Fruit fly (Drosophila melanogaster) whole organism, pupa: ENCODE measurements around the gene GAPcenA.

Experiments used
- CG10348 ChIP-seq: fragments of 200-800 bp; sonication (Bioruptor generic); IDR thresholded peaks from 2 replicates; pipeline ENCODE4 v1.3.6; 2022; ENCODE audit warnings: missing biosample characterization, missing genetic modification characterization
- CG12605 ChIP-seq: fragments of 200-800 bp; sonication (Bioruptor generic); IDR thresholded peaks from 2 replicates; pipeline ENCODE4 v1.3.6; 2022; ENCODE audit warnings: missing biosample characterization, missing genetic modification characterization
- CG13204 ChIP-seq: fragments of 200-800 bp; sonication (Bioruptor generic); optimal IDR thresholded peaks from 2 replicates; lab custom pipeline; 2018; ENCODE audit warnings: missing biosample characterization, mild to moderate bottlenecking, missing genetic modification characterization, moderate library complexity
- CG14655 ChIP-seq: fragments of 200-800 bp; sonication (Bioruptor generic); optimal IDR thresholded peaks from 3 replicates; lab custom pipeline; 2017; ENCODE audit warnings: mild to moderate bottlenecking, missing biosample characterization, missing genetic modification reagents, missing genetic modification characterization
- CG15710 ChIP-seq: fragments of 200-800 bp; sonication (Bioruptor generic); optimal IDR thresholded peaks from 2 replicates; lab custom pipeline; 2018; ENCODE audit warnings: missing biosample characterization, mild to moderate bottlenecking, missing genetic modification characterization, moderate library complexity
- CG17806 ChIP-seq: fragments of 200-800 bp; sonication (Bioruptor generic); optimal IDR thresholded peaks from 2 replicates; lab custom pipeline; 2018; ENCODE audit warnings: missing biosample characterization, mild to moderate bottlenecking, missing genetic modification characterization, moderate library complexity
- CG32121 ChIP-seq: fragments of 200-800 bp; sonication (Bioruptor generic); IDR thresholded peaks from 2 replicates; pipeline ENCODE4 v1.3.6; 2022; ENCODE audit warnings: missing biosample characterization, missing genetic modification characterization
- CG34367 ChIP-seq: fragments of 200-800 bp; sonication (Bioruptor generic); optimal IDR thresholded peaks from 2 replicates; lab custom pipeline; 2018; ENCODE audit warnings: missing biosample characterization, mild to moderate bottlenecking, missing genetic modification characterization
- CG4496 ChIP-seq: fragments of 200-800 bp; sonication (Bioruptor generic); IDR thresholded peaks from 3 replicates; pipeline ENCODE4 v1.3.6; 2022; ENCODE audit warnings: missing biosample characterization, missing genetic modification characterization
- CG8159 ChIP-seq: fragments of 200-800 bp; sonication (Bioruptor generic); optimal IDR thresholded peaks from 3 replicates; lab custom pipeline; 2018; ENCODE audit warnings: missing biosample characterization, mild to moderate bottlenecking, missing genetic modification characterization, moderate library complexity
- CG8301 ChIP-seq: fragments of 200-800 bp; sonication (Bioruptor generic); optimal IDR thresholded peaks from 2 replicates; lab custom pipeline; 2018; ENCODE audit warnings: missing biosample characterization, mild to moderate bottlenecking, missing genetic modification characterization
- CG9948 ChIP-seq: fragments of 200-800 bp; sonication (Bioruptor generic); optimal IDR thresholded peaks from 2 replicates; lab custom pipeline; 2018; ENCODE audit warnings: missing biosample characterization, mild to moderate bottlenecking, missing genetic modification characterization, moderate library complexity
- D1 ChIP-seq: fragments of 200-800 bp; sonication (Bioruptor generic); optimal IDR thresholded peaks from 2 replicates; lab custom pipeline; 2018; ENCODE audit warnings: missing biosample characterization, mild to moderate bottlenecking, missing genetic modification characterization, moderate library complexity
- EcR ChIP-seq: fragments of 200-800 bp; sonication (Bioruptor generic); optimal IDR thresholded peaks from 3 replicates; lab custom pipeline; 2019; ENCODE audit warnings: missing biosample characterization, missing genetic modification characterization, mild to moderate bottlenecking, moderate library complexity, missing genetic modification reagents
- Ets98B ChIP-seq: fragments of 200-800 bp; sonication (Bioruptor generic); IDR thresholded peaks from 2 replicates; pipeline ENCODE4 v1.3.6; 2022; ENCODE audit warnings: missing biosample characterization, missing genetic modification characterization
- Pif1A ChIP-seq: fragments of 200-800 bp; sonication (Bioruptor generic); optimal IDR thresholded peaks from 3 replicates; lab custom pipeline; 2016; ENCODE audit warnings: missing biosample characterization, missing genetic modification characterization
- Pif1B ChIP-seq: fragments of 200-800 bp; sonication (Bioruptor generic); optimal IDR thresholded peaks from 3 replicates; lab custom pipeline; 2016; ENCODE audit warnings: missing biosample characterization, missing genetic modification characterization
- Snoo ChIP-seq: fragments of 200-800 bp; sonication (Bioruptor generic); optimal IDR thresholded peaks from 3 replicates; lab custom pipeline; 2017; ENCODE audit warnings: missing biosample characterization, mild to moderate bottlenecking, missing genetic modification characterization, inconsistent platforms
- fd96Ca ChIP-seq: fragments of 200-800 bp; sonication (Bioruptor generic); IDR thresholded peaks from 3 replicates; pipeline ENCODE4 v1.3.6; 2022; ENCODE audit warnings: missing biosample characterization, missing genetic modification characterization
- gl ChIP-seq: fragments of 200-800 bp; sonication (Bioruptor generic); optimal IDR thresholded peaks from 2 replicates; lab custom pipeline; 2018; ENCODE audit warnings: missing biosample characterization, mild to moderate bottlenecking, missing genetic modification characterization
- rn ChIP-seq: fragments of 200-800 bp; sonication (Bioruptor generic); IDR thresholded peaks from 2 replicates; pipeline ENCODE4 v1.3.6; 2022; ENCODE audit warnings: missing biosample characterization, missing genetic modification characterization

The GAPcenA gene

DNA sequence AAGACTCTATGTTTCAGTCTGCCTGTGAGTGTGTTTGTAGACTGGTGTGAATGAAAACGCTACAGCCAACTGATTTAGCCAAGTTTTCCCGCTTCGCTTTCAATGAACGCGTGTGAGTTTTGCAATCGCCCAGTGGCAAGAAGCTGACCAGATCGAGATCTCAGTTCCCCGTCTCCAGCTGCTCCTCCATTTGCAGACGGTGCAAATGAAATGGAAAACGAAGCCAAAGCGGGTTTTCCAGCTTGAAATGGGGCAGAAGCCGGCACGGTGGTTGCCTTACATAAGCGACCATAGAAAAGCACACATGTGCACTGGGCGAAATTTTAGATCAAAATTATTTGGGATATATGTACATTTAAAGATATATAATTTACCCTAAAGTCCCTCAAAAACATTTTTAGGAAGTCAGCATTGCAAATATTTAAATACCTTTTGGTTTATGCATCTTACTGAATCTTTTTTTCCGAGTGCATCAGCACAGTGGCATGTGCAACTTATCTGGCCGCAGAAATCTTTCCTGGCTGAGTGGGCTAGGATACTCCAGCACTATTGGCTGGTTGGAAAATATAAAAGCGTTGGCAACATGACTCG lies 27.4 kb upstream of the GAPcenA start, which contains the start of gene CG43059:
Gene CG43059, minus strand, starts transcription at position 51 of the 591 bp plus-strand sequence.
- TF ChIP-seq CG9948 (tag; lab: Kevin White, UChicago) (no peak), CG4496 (GFP tag; lab: Robert Waterston, UW) (peak; percentile 91), CG34367 (tag; lab: Kevin White, UChicago) (no peak), EcR (GFP tag; lab: Kevin White, UChicago) (no peak), CG8159 (no peak), CG10348 (GFP tag; lab: Robert Waterston, UW) (peak; percentile 56; the same call in 1 of the 2 replicates), CG17806 (tag; lab: Kevin White, UChicago) (no peak), CG15710 (tag; lab: Kevin White, UChicago) (no peak), D1 (tag; lab: Kevin White, UChicago) (no peak), gl (tag; lab: Kevin White, UChicago) (no peak), CG12605 (GFP tag; lab: Robert Waterston, UW) (peak; percentile 82), fd96Ca (GFP tag; lab: Robert Waterston, UW) (peak; percentile 87), Ets98B (GFP tag; lab: Robert Waterston, UW) (peak; percentile 92), CG14655 (GFP tag; lab: Kevin White, UChicago) (peak; percentile 82), Snoo (tag; lab: Kevin White, UChicago) (no peak), Pif1B (GFP tag; lab: Kevin White, UChicago) (no peak), rn (GFP tag; lab: Robert Waterston, UW) (peak; percentile 82), CG32121 (GFP tag; lab: Robert Waterston, UW) (peak; percentile 93), CG8301 (tag; lab: Kevin White, UChicago) (peak; percentile 88), Pif1A (GFP tag; lab: Kevin White, UChicago) (peak; percentile 38), CG13204 (GFP tag; lab: Kevin White, UChicago) (no peak)

DNA sequence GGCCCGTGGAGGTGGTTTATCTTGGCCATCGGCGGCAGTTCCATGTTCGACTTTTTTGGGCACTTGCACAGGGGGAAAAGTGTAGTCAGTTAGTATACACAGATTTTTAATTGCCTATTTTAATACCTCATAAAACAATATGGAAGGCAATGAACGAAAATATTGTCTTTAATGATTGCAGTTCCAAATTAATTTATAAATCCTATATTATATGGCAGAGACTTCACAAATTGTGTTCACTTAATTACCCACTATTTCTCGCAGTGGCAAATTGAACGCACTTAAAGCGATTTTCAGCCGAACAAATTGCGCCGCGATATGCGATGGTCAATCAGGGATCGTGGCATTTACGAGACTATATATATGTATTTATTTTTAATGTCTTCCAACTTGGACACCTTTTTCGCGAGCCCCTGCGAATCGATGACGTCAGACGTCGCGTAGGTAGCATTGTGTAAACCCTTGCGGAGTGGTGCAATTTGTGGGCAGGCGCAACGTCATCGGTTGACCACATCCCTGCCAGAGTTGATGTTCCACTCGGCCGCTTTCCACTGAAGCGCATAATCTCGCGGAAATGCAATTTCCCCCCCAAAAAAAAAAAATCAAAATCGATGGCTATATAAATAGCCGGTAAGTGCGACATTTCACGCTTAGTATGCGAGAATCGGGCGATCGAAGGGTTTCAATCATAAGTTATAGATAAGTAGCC lies 26.1 kb upstream of the GAPcenA start, which contains the start of gene CG13670:
Gene CG13670, plus strand, starts transcription at position 659 of the 709 bp plus-strand sequence.
- no peak for TF ChIP-seq CG12605 (GFP tag; lab: Robert Waterston, UW)
- TF ChIP-seq CG8301 (tag; lab: Kevin White, UChicago) = peak; percentile 4
- peak; percentile 16 for TF ChIP-seq Pif1A (GFP tag; lab: Kevin White, UChicago)
- TF ChIP-seq CG17806 (tag; lab: Kevin White, UChicago) = no peak
- no peak for TF ChIP-seq fd96Ca (GFP tag; lab: Robert Waterston, UW)
- peak; percentile 56; the same call in 1 of the 2 replicates for TF ChIP-seq CG32121 (GFP tag; lab: Robert Waterston, UW)
- TF ChIP-seq rn (GFP tag; lab: Robert Waterston, UW) = no peak
- no peak for TF ChIP-seq D1 (tag; lab: Kevin White, UChicago)
- TF ChIP-seq Ets98B (GFP tag; lab: Robert Waterston, UW) = peak; percentile 60

DNA sequence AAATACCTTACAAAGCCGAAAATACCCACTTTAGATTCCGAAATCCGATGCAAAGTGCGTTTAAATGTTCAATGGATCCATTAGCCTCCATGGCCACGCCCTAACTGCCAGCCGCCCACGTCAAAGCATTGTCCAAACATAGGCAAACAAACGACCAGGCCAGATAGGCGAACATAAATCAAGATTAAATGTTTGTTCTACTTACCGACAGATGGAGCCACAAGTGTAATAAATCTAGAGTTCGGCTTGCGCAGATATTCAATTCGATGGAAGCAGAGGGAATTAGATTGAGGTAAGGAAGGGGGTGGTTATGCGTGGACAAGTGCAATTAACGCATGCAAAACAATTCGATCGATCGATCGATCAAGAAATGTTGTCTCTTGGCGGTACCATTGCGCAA lies 22.5 kb upstream of the GAPcenA start:
- TF ChIP-seq CG10348 (GFP tag; lab: Robert Waterston, UW) (no peak), CG12605 (GFP tag; lab: Robert Waterston, UW) (no peak), CG14655 (GFP tag; lab: Kevin White, UChicago) (no peak), Pif1B (GFP tag; lab: Kevin White, UChicago) (no peak), CG15710 (tag; lab: Kevin White, UChicago) (no peak), EcR (GFP tag; lab: Kevin White, UChicago) (no peak), CG17806 (tag; lab: Kevin White, UChicago) (no peak), Ets98B (GFP tag; lab: Robert Waterston, UW) (no peak), CG8159 (no peak), D1 (tag; lab: Kevin White, UChicago) (no peak), CG8301 (tag; lab: Kevin White, UChicago) (no peak), CG13204 (GFP tag; lab: Kevin White, UChicago) (no peak), CG34367 (tag; lab: Kevin White, UChicago) (no peak), fd96Ca (GFP tag; lab: Robert Waterston, UW) (no peak), rn (GFP tag; lab: Robert Waterston, UW) (no peak), CG9948 (tag; lab: Kevin White, UChicago) (no peak)

DNA sequence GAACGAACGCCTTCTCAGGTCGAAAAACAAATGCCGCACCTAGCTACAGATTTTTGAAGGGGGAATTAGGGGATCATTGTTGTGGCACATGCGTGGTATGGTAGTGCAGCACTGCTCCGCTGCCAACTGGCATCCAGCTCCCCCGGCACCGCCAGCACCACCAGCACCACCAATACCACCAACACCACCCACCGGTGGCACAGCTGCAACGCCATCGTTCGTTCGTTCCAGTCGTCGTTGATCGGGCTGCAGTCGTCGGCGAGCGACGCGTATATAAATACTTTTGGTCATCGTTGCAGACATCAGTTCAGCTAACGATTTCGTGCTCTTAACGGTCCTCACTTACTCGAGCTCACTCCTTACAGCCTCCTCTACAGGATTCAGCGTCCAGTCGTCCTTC lies 20.8 kb upstream of the GAPcenA start, which contains the start of gene CG34461:
Gene CG34461, plus strand, starts transcription at position 301 of the 400 bp plus-strand sequence.
- TF ChIP-seq CG10348 (GFP tag; lab: Robert Waterston, UW) = no peak
- 0 out of 3 replicates have a peak, but pooled peaks have one; percentile 45 for TF ChIP-seq CG4496 (GFP tag; lab: Robert Waterston, UW)

DNA sequence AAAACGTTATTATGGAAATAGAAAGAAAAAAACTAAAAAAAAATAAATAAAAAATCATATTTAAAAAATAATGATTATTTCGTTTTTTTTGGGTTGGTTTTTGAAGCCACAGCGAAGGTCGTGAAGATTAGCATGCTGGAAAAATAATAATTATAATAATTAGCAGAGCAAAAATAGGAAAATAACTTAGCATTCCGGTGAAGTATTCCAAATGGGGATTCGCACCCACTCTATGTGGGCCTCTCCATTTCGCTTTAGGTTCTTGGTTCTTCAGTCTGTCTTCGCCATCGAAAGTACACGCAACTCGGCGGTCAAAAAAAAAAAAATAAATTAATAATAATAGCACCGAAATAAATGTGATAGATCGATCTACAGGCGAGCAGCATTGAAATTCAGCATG lies 18.1 kb upstream of the GAPcenA start, which contains the start of gene CG34462:
Gene CG34462, plus strand, starts transcription at position 301 of the 400 bp plus-strand sequence.
- TF ChIP-seq CG17806 (tag; lab: Kevin White, UChicago) (no peak), Ets98B (GFP tag; lab: Robert Waterston, UW) (no peak)
